Worm (Caenorhabditis elegans) whole organism, L4 larva: ENCODE measurements around the gene hsd-3.

Experiments
- F10B5.3 ChIP-seq: sonication (generic microtip); optimal IDR thresholded peaks from 2 replicates; lab custom pipeline; 2016; ENCODE audit warnings: mild to moderate bottlenecking, missing genetic modification characterization, missing compliant biosample characterization
- F44E2.7 ChIP-seq: fragments of 200-800 bp; sonication (Bioruptor generic); IDR thresholded peaks from 2 replicates; pipeline ENCODE4 v2.1.2; 2022; ENCODE audit warnings: missing genetic modification characterization, missing compliant biosample characterization
- T20F7.1 ChIP-seq: fragments of 200-800 bp; sonication (Bioruptor generic); optimal IDR thresholded peaks from 2 replicates; lab custom pipeline; 2018; ENCODE audit warnings: mild to moderate bottlenecking, missing genetic modification characterization, missing compliant biosample characterization
- Y5F2A.4 ChIP-seq: fragments of 200-800 bp; sonication (Bioruptor generic); optimal IDR thresholded peaks from 2 replicates; lab custom pipeline; 2018; ENCODE audit warnings: mild to moderate bottlenecking, missing genetic modification characterization, missing compliant biosample characterization
- ZK337.2 ChIP-seq: fragments of 200-800 bp; sonication (Bioruptor generic); IDR thresholded peaks from 2 replicates; pipeline ENCODE4 v1.3.6; 2022; ENCODE audit warnings: missing genetic modification reagents, missing genetic modification characterization, missing compliant biosample characterization
- attf-4 ChIP-seq: sonication (generic microtip); optimal IDR thresholded peaks from 3 replicates; lab custom pipeline; 2017; ENCODE audit warnings: missing biosample characterization, missing genetic modification characterization
- ces-1 ChIP-seq: fragments of 150-350 bp; sonication (generic microtip); optimal IDR thresholded peaks from 4 replicates; lab custom pipeline; 2014; ENCODE audit warnings: missing biosample characterization, missing genetic modification reagents, missing genetic modification characterization
- cey-2 ChIP-seq: sonication (generic microtip); optimal IDR thresholded peaks from 3 replicates; lab custom pipeline; 2017; ENCODE audit warnings: missing genetic modification characterization, mild to moderate bottlenecking, missing compliant biosample characterization, antibody characterized with exemption, borderline replicate concordance; ENCODE audit not compliant: insufficient read depth
- daf-16 ChIP-seq, 3 experiments: sonication (generic microtip); optimal IDR thresholded peaks; 2 replicates each; lab custom pipeline; 2016 to 2017; ENCODE audit warnings: missing genetic modification characterization in 3 of 3, missing genetic modification reagents in 3 of 3, mild to moderate bottlenecking in 2 of 3, missing compliant biosample characterization in 2 of 3, missing biosample characterization in 1 of 3, moderate library complexity in 1 of 3
- dve-1 ChIP-seq: sonication (generic microtip); optimal IDR thresholded peaks from 2 replicates; lab custom pipeline; 2017; ENCODE audit warnings: antibody characterized with exemption, mild to moderate bottlenecking, missing genetic modification characterization, missing compliant biosample characterization; ENCODE audit not compliant: insufficient read depth
- egl-43 ChIP-seq: fragments of 200-800 bp; sonication (Bioruptor generic); IDR thresholded peaks from 2 replicates; pipeline ENCODE4 v1.3.6; 2022; ENCODE audit warnings: missing genetic modification reagents, missing genetic modification characterization, missing compliant biosample characterization
- fos-1 ChIP-seq: fragments of 150-350 bp; optimal IDR thresholded peaks from 2 replicates; lab custom pipeline; 2014; ENCODE audit warnings: missing biosample characterization, missing genetic modification characterization
- hlh-11 ChIP-seq: fragments of 200-800 bp; sonication (Bioruptor generic); optimal IDR thresholded peaks from 2 replicates; lab custom pipeline; 2018; ENCODE audit warnings: mild to moderate bottlenecking, missing genetic modification characterization, missing compliant biosample characterization
- hlh-30 ChIP-seq: sonication (generic microtip); optimal IDR thresholded peaks from 2 replicates; lab custom pipeline; 2017; ENCODE audit warnings: antibody characterized with exemption, mild to moderate bottlenecking, missing genetic modification characterization, missing compliant biosample characterization; ENCODE audit not compliant: insufficient read depth
- lin-13 ChIP-seq: fragments of 150-350 bp; optimal IDR thresholded peaks from 2 replicates; lab custom pipeline; 2014; ENCODE audit warnings: missing biosample characterization, missing genetic modification reagents, missing genetic modification characterization
- lir-3 ChIP-seq: sonication (generic microtip); optimal IDR thresholded peaks from 2 replicates; lab custom pipeline; 2016; ENCODE audit warnings: mild to moderate bottlenecking, missing genetic modification characterization, missing compliant biosample characterization
- mdt-29 ChIP-seq: fragments of 200-800 bp; sonication (Bioruptor generic); IDR thresholded peaks from 2 replicates; pipeline ENCODE4 v1.3.6; 2022; ENCODE audit warnings: missing genetic modification reagents, missing genetic modification characterization, missing compliant biosample characterization
- mes-2 ChIP-seq: sonication (generic microtip); optimal IDR thresholded peaks from 2 replicates; lab custom pipeline; 2016; ENCODE audit warnings: missing genotype, mild to moderate bottlenecking, missing genetic modification characterization, missing compliant biosample characterization; ENCODE audit not compliant: poor library complexity, severe bottlenecking
- mxl-3 ChIP-seq: fragments of 200-800 bp; sonication (Bioruptor generic); optimal IDR thresholded peaks from 2 replicates; lab custom pipeline; 2018; ENCODE audit warnings: mild to moderate bottlenecking, missing genetic modification characterization, missing compliant biosample characterization
- nhr-111 ChIP-seq: fragments of 200-800 bp; sonication (Bioruptor generic); optimal IDR thresholded peaks from 2 replicates; lab custom pipeline; 2018; ENCODE audit warnings: mild to moderate bottlenecking, missing genetic modification characterization, missing compliant biosample characterization
- nhr-237 ChIP-seq: sonication (generic microtip); optimal IDR thresholded peaks from 2 replicates; lab custom pipeline; 2017; ENCODE audit warnings: missing biosample characterization, missing genetic modification characterization
- nhr-25 ChIP-seq: sonication (generic microtip); optimal IDR thresholded peaks from 2 replicates; lab custom pipeline; 2017; ENCODE audit warnings: missing genetic modification characterization, mild to moderate bottlenecking, missing compliant biosample characterization, antibody characterized with exemption, moderate library complexity, borderline replicate concordance; ENCODE audit not compliant: insufficient read depth
- nhr-28 ChIP-seq: fragments of 150-350 bp; optimal IDR thresholded peaks from 2 replicates; lab custom pipeline; 2014; ENCODE audit warnings: missing biosample characterization, missing genetic modification characterization
- nhr-42 ChIP-seq: fragments of 200-800 bp; sonication (Bioruptor generic); IDR thresholded peaks from 2 replicates; pipeline ENCODE4 v1.3.6; 2022; ENCODE audit warnings: missing genetic modification characterization, missing compliant biosample characterization
- nhr-6 ChIP-seq: fragments of 150-350 bp; optimal IDR thresholded peaks from 2 replicates; lab custom pipeline; 2014; ENCODE audit warnings: missing biosample characterization, missing genetic modification characterization
- nhr-77 ChIP-seq: fragments of 150-350 bp; optimal IDR thresholded peaks from 2 replicates; lab custom pipeline; 2014; ENCODE audit warnings: missing biosample characterization, missing genetic modification characterization
- php-3 ChIP-seq: fragments of 200-800 bp; sonication (Bioruptor generic); IDR thresholded peaks from 2 replicates; pipeline ENCODE4 v1.3.6; 2022; ENCODE audit warnings: missing genetic modification reagents, missing genetic modification characterization, missing compliant biosample characterization
- pqm-1 ChIP-seq: sonication (generic microtip); optimal IDR thresholded peaks from 2 replicates; lab custom pipeline; 2017; ENCODE audit warnings: missing biosample characterization, missing genetic modification characterization
- sdz-12 ChIP-seq: fragments of 200-800 bp; sonication (Bioruptor generic); optimal IDR thresholded peaks from 2 replicates; lab custom pipeline; 2018; ENCODE audit warnings: mild to moderate bottlenecking, missing genetic modification characterization, missing compliant biosample characterization
- skn-1 ChIP-seq: fragments of 150-350 bp; optimal IDR thresholded peaks from 2 replicates; lab custom pipeline; 2014; ENCODE audit warnings: missing biosample characterization, missing genetic modification characterization
- snpc-4 ChIP-seq: fragments of 150-350 bp; optimal IDR thresholded peaks from 2 replicates; lab custom pipeline; 2014; ENCODE audit warnings: missing biosample characterization, missing genetic modification characterization
- spr-1 ChIP-seq: sonication (generic microtip); optimal IDR thresholded peaks from 2 replicates; lab custom pipeline; 2016; ENCODE audit warnings: mild to moderate bottlenecking, missing genetic modification characterization, missing compliant biosample characterization
- spr-3 ChIP-seq: fragments of 200-800 bp; sonication (Bioruptor generic); optimal IDR thresholded peaks from 2 replicates; lab custom pipeline; 2018; ENCODE audit warnings: mild to moderate bottlenecking, missing genetic modification characterization, missing compliant biosample characterization
- tag-97 ChIP-seq: fragments of 200-800 bp; sonication (Bioruptor generic); IDR thresholded peaks from 2 replicates; pipeline ENCODE4 v1.3.6; 2022; ENCODE audit warnings: missing genetic modification characterization, missing compliant biosample characterization
- unc-130 ChIP-seq: sonication (generic microtip); optimal IDR thresholded peaks from 2 replicates; lab custom pipeline; 2016; ENCODE audit warnings: missing genetic modification reagents, missing genetic modification characterization, missing compliant biosample characterization
- unc-39 ChIP-seq: sonication (generic microtip); optimal IDR thresholded peaks from 2 replicates; lab custom pipeline; 2017; ENCODE audit warnings: missing biosample characterization, missing genetic modification characterization
- unc-62 ChIP-seq, 3 experiments: fragments of 150-350 bp in 1 of 3; sonication (generic microtip); optimal IDR thresholded peaks in 2 of 3; peaks in 1 of 3; 1 replicate in 1 of 3; 2 replicates in 2 of 3; lab custom pipeline; 2014 to 2017; ENCODE audit warnings: missing biosample characterization in 3 of 3, missing genetic modification characterization in 3 of 3, missing genetic modification reagents in 3 of 3, missing genotype in 1 of 3
- vab-7 ChIP-seq: fragments of 200-800 bp; sonication (Bioruptor generic); IDR thresholded peaks from 2 replicates; pipeline ENCODE4 v1.3.6; 2022; ENCODE audit warnings: missing genetic modification reagents, missing genetic modification characterization, missing compliant biosample characterization
- zag-1 ChIP-seq: fragments of 150-350 bp; optimal IDR thresholded peaks from 2 replicates; lab custom pipeline; 2014; ENCODE audit warnings: missing biosample characterization, missing genetic modification characterization
- zfp-3 ChIP-seq: fragments of 200-800 bp; sonication (Bioruptor generic); conservative IDR thresholded peaks from 2 replicates; pipeline ENCODE4 v1.3.6; 2022; ENCODE audit warnings: missing genetic modification reagents, missing genetic modification characterization, missing compliant biosample characterization
- zip-11 ChIP-seq: fragments of 200-800 bp; sonication (Bioruptor generic); IDR thresholded peaks from 2 replicates; pipeline ENCODE4 v1.3.6; 2022; ENCODE audit warnings: missing genetic modification characterization, missing compliant biosample characterization

The hsd-3 gene

DNA sequence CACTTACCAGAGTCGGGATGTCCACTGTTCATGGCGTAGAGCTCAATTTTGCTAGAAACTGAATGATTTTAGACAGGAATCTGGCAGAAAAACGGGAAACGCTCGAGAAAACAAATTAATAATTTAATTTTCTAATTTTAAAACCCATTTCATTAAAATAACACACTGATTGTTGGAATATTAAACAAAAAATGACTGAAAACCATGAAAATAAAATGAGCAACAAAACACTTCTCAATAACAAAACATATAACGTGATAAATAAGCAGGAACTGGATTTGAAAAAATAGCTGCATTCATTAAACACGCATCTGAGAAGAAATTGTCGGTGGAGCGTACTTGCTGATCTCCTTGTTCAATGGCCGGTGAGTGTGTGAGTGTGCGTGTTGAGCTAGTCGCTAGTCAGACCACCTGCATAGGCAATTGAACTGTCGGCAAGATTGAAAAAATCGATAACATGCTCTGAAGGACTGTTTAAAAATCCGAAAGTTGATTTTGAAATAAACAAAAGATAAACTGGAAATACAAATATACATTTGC, 11.5 kb upstream of the hsd-3 start, which contains the start of gene ZC8.6 (continued):
- TF ChIP-seq dve-1 (tag; lab: Kevin White, UChicago) (peak; percentile 53), nhr-28 (peak; percentile 58), lin-13 (peak; percentile 46), fos-1 (no peak), nhr-77 (tag; lab: Kevin White, UChicago) (peak; percentile 58)

DNA sequence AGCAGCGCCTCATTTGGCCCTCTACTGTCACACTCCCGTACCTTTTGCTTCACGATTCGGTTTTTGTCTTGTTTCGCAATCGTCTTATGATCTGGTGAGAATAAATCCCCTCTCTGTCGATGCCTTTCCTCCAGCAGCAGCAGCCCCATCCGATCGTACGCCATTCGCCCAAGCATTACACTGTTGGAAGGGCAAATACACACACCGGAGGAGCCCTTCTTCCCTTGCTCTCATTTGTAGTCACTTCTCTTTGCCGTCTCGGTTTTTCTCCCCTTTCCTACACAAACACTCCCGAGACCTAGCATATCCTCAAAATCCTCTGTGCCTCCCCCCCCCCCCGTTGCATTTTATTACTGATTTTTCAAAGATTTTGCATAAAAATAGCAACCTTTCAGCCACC, 10.2 kb upstream of the hsd-3 start, which contains the start of gene set-30:
Gene set-30 (plus strand): TSS at position 396 of the 400 bp plus-strand sequence.
- TF ChIP-seq snpc-4 (tag; lab: Kevin White, UChicago) = no peak
- no peak for TF ChIP-seq zfp-3 (GFP tag; lab: Robert Waterston, UW)
- no peak for TF ChIP-seq zip-11 (GFP tag; lab: Robert Waterston, UW)
- 0 out of 2 replicates have a peak, but pooled peaks have one; percentile 14 for TF ChIP-seq egl-43 (GFP tag; lab: Robert Waterston, UW)
- TF ChIP-seq hlh-30 (tag; lab: Kevin White, UChicago) = peak; percentile 4
- TF ChIP-seq zag-1 (tag; lab: Kevin White, UChicago) = no peak
- TF ChIP-seq lir-3 (tag; lab: Kevin White, UChicago) = no peak
- no peak for TF ChIP-seq unc-39 (tag; lab: Kevin White, UChicago)
- no peak for TF ChIP-seq mdt-29

DNA sequence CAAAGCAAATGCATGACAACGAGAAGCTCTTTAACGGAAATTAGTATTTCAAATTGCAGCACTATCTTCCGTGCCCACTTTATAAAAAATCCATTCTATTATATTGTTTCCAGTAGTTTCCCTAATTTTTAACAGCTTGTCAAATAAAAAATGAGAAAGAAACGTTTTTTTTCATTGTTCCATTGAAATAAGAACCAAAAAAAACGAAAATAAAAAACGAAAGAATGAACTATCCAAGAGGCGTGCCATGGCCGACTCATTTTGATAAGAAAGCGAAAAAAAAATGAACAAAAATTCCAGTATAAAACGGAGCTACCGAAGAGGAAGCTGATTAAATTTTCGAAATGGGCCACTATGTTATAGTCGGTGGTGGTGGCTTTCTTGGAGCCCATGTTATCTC, 4.2 kb upstream of the hsd-3 start, which contains the start of gene hsd-2:
Gene hsd-2 (plus strand): TSS at position 301 of the 400 bp plus-strand sequence.
- TF ChIP-seq spr-3 (GFP tag; lab: Kevin White, UChicago) (no peak), hlh-11 (tag; lab: Kevin White, UChicago) (no peak), vab-7 (GFP tag; lab: Robert Waterston, UW) (no peak), tag-97 (GFP tag; lab: Robert Waterston, UW) (no peak)
- TF ChIP-seq, all 104 proteins: peak for 0

DNA sequence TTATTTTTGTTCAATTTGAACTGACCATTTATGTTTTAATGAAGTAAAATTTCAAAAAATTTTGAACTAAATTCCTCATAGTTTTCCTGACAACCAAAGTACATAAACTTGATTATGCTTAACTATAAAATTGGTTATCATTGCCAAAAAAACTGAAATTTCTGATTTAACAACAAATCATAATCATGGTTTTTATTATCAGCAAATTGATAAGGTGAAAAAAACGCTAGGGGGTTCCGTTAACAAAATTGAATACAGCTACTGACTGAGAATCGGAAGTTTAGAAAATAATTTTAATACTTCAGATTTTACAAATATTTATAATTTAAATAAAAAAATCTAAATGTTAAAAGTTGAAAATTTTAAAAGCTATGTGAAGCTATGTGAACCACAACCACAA, 2.1 kb upstream of the hsd-3 start:
- TF ChIP-seq pqm-1 (tag; lab: Kevin White, UChicago) (peak; percentile 54), nhr-28 (peak; percentile 32), daf-16 (GFP tag; optimal IDR thresholded peaks at IDR 0.05; lab: Kevin White, UChicago) (no peak), daf-16 (tag; optimal IDR thresholded peaks at IDR 0.05; lab: Kevin White, UChicago) (peak; percentile 42), unc-130 (GFP tag; lab: Kevin White, UChicago) (no peak), ces-1 (GFP tag; lab: Kevin White, UChicago) (no peak), spr-1 (tag; lab: Kevin White, UChicago) (no peak), F44E2.7 (GFP tag; lab: Robert Waterston, UW) (no peak), nhr-42 (GFP tag; lab: Robert Waterston, UW) (no peak)

- no peak for TF ChIP-seq ZK337.2 (GFP tag; lab: Robert Waterston, UW)
- no peak for TF ChIP-seq T20F7.1 (GFP tag; lab: Kevin White, UChicago)
- no peak for TF ChIP-seq nhr-6 (tag; lab: Kevin White, UChicago)
- TF ChIP-seq mes-2 (tag; lab: Kevin White, UChicago) = no peak
- TF ChIP-seq F10B5.3 (tag; lab: Kevin White, UChicago) = no peak
- no peak for TF ChIP-seq zag-1 (tag; lab: Kevin White, UChicago)
- no peak for TF ChIP-seq php-3 (GFP tag; lab: Robert Waterston, UW)
- TF ChIP-seq cey-2 (tag; lab: Kevin White, UChicago) = no peak
- TF ChIP-seq Y5F2A.4 (GFP tag; lab: Kevin White, UChicago) = no peak
- TF ChIP-seq nhr-111 = no peak
- peak; percentile 24 for TF ChIP-seq pqm-1 (tag; lab: Kevin White, UChicago)
- no peak for TF ChIP-seq skn-1 (tag; lab: Kevin White, UChicago)
- no peak for TF ChIP-seq unc-62 (GFP tag; optimal IDR thresholded peaks at IDR 0.05 in 1 of 2; lab: Kevin White, UChicago)
- TF ChIP-seq unc-62 (tag; optimal IDR thresholded peaks at IDR 0.05; lab: Kevin White, UChicago) = no peak
- no peak for TF ChIP-seq mxl-3
- no peak for TF ChIP-seq sdz-12 (GFP tag; lab: Kevin White, UChicago)
- no peak for TF ChIP-seq nhr-25 (tag; lab: Kevin White, UChicago)
- TF ChIP-seq attf-4 (tag; lab: Kevin White, UChicago) = no peak
- no peak for TF ChIP-seq tag-97 (GFP tag; lab: Robert Waterston, UW)
- TF ChIP-seq mdt-29 = no peak
- no peak for TF ChIP-seq daf-16 (GFP tag; optimal IDR thresholded peaks at IDR 0.05; lab: Kevin White, UChicago)
- TF ChIP-seq daf-16 (tag; optimal IDR thresholded peaks at IDR 0.05; lab: Kevin White, UChicago) = peak; percentile 54
- peak; percentile 19 for TF ChIP-seq nhr-28
- TF ChIP-seq zfp-3 (GFP tag; lab: Robert Waterston, UW) = no peak
- TF ChIP-seq nhr-237 (tag; lab: Kevin White, UChicago) = no peak
These were observed 4.7 kb downstream of the hsd-3 start, which contains the start of gene ZC449.7 for ce11 chrX:5013826-5014225. Gene ZC449.7 (plus strand): TSS chrX:5014074.
